Worm (Caenorhabditis elegans) whole organism, early embryonic: ENCODE results near the gene nspg-8.

Source experiments
- F13C5.2 ChIP-seq: sonication (generic microtip); optimal IDR thresholded peaks from 2 replicates; lab custom pipeline; 2017; ENCODE audit warnings: mild to moderate bottlenecking, missing genetic modification characterization, inconsistent platforms, missing compliant biosample characterization
- ama-1 ChIP-seq: fragments of 150-350 bp; optimal IDR thresholded peaks from 2 replicates; lab custom pipeline; 2014
- flt-1 ChIP-seq: fragments of 200-800 bp; sonication (Bioruptor generic); IDR thresholded peaks from 2 replicates; pipeline ENCODE4 v1.3.6; 2022; ENCODE audit warnings: missing genetic modification characterization, missing compliant biosample characterization

ce11 chrIII:1196192-1196591 lies 14.3 kb downstream of the nspg-8 start, which contains the start of gene dss-1:
- TF ChIP-seq flt-1: no peak
- TF ChIP-seq F13C5.2 (tag; lab: Kevin White, UChicago): no peak
- no peak for TF ChIP-seq ama-1 (lab: Kevin White, UChicago)
